Worm (Caenorhabditis elegans): ENCODE data around the gene M163.5.

Gene M163.5

DNA sequence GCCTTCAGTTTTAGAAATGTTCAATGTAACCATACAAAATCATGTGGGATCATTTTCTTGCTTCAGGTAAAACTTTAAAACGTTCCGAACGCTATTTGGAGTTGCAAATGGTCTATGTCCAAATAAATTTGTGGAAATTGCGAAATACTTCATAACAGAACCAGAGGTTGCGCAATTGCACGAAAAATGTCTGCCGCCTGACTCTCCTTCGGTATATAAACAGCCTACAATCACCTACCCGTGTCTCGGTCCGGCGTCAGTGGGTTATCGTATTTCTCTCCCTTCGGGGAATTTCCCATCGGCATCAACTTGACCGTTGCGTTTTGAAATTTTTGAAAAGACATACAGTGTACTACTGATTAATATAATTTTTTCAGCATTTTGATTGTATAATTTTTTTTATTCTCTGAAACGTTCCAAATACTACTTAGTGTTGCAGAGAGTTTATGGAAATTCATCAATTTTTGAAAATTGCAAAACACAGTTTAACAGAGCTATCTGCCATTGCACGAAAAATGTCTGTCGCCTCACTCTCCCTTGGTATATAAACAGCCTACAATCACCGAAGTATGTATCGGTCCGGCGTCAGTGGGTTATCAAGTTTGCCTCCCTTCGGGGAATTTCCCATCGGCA lies 2.9 kb downstream of the M163.5 start:
- no peak for TF ChIP-seq ceh-83 (GFP tag; optimal IDR thresholded peaks at IDR 0.05)
- no peak for TF ChIP-seq bed-3 (GFP tag; optimal IDR thresholded peaks at IDR 0.05)
- TF ChIP-seq ham-2 (GFP tag; optimal IDR thresholded peaks at IDR 0.05) = no peak
- no peak for TF ChIP-seq blmp-1 (tag; optimal IDR thresholded peaks at IDR 0.05)
- TF ChIP-seq ces-1 (GFP tag; optimal IDR thresholded peaks at IDR 0.05) = no peak
- TF ChIP-seq unc-39 (tag; optimal IDR thresholded peaks at IDR 0.05) = no peak
- peak; percentile 51 for TF ChIP-seq zip-8 (tag; optimal IDR thresholded peaks at IDR 0.05)
- no peak for TF ChIP-seq lsy-2 (tag; optimal IDR thresholded peaks at IDR 0.05)

- TF ChIP-seq blmp-1 (tag; optimal IDR thresholded peaks at IDR 0.05) (no peak), sptf-1 (tag; optimal IDR thresholded peaks at IDR 0.05) (no peak), unc-62 (GFP tag; optimal IDR thresholded peaks at IDR 0.05) (no peak), ham-2 (GFP tag; optimal IDR thresholded peaks at IDR 0.05) (no peak), lsy-2 (tag; optimal IDR thresholded peaks at IDR 0.05) (no peak), nhr-12 (tag; optimal IDR thresholded peaks at IDR 0.05) (no peak), bed-3 (GFP tag; optimal IDR thresholded peaks at IDR 0.05) (no peak), ceh-39 (tag; optimal IDR thresholded peaks at IDR 0.05) (no peak), M03D4.4 (tag; optimal IDR thresholded peaks at IDR 0.05) (no peak), zip-8 (tag; optimal IDR thresholded peaks at IDR 0.05) (no peak), ceh-43 (GFP tag; optimal IDR thresholded peaks at IDR 0.05) (no peak)
These were observed 3.5 kb downstream of the M163.5 start for ce11 chrX:14477338-14477737.

DNA sequence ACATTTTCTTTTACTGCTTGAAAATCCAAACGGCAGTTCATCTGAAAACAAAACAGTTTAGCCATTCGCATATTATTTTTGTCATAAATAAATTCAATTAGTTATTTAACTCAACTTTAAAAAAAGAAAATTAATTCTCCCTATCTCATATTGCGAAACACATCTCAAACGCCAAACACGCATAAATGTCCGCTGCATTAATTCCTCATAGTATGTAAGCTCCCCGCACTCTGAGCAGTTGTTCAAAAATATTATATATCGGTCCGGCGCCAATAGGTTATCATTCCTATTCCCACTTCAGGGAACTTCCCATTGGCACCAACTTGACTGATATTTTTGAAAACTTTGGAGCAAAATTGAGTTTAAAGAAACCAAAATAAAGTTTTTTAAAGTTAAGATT lies 4.4 kb downstream of the M163.5 start:
- TF ChIP-seq ceh-39 (tag; optimal IDR thresholded peaks at IDR 0.05) (no peak), unc-39 (tag; optimal IDR thresholded peaks at IDR 0.05) (no peak), snpc-4 (tag; optimal IDR thresholded peaks at IDR 0.05) (no peak), ztf-11 (tag; optimal IDR thresholded peaks at IDR 0.05) (no peak)

DNA sequence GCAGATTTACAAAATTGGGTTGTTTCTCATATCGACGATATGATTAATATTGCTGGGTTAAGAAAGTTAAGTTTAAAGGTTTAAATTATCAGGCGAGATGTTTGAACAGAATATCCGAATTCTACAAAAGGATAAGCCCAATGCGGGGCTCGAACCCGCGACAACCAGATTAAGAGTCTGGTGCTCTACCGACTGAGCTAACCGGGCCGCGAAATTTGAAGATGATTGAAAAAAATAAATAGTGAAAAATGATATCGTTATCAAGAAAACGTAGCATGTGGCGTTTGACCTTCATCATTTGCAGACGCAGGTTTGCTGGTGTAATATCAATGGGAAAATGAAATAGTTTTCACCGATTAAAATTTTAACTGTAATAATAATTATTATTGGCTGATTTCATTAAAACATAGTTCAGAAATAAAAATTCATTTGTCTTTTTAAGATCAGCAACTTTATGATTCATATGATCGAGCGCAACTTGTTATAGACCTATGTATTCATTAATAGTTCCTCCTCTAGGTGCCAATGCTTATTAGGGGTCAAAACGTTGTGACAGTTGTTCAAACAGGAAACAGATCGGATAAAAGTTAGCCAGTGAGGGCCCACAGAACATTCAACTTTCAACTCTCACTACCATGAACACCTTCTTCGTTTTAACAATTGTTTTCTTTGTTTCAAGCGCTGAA lies 5.0 kb downstream of the M163.5 start, which contains the start of gene M163.11:
Gene M163.11 (plus strand): TSS at position 636 of the 686 bp plus-strand sequence.
- peak; percentile 55 for TF ChIP-seq unc-120 (tag; optimal IDR thresholded peaks at IDR 0.05; ENCODE audit: poor library complexity, severe bottlenecking)
- no peak for TF ChIP-seq nhr-2 (tag; optimal IDR thresholded peaks at IDR 0.05)

DNA sequence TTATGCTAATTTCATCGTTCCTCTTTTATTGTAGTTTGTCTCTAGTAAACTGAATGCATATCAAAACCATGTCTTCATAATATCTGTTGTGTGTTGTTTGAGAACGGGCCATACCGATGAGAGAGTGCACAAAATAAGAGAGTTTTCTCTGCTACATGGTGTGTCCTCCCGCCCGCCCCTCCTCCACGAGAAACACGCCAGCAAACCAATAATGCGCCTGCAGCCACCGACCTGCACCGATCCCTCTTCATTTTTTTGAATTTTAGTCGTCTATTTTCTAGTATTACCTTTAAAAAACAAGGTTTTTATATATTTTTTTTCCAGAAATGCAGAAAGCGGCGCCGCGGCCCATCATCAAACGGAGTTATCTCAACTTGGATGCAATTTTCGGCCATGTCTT lies 6.4 kb downstream of the M163.5 start, which contains the start of gene gfi-3:
Gene gfi-3 (plus strand): TSS at position 325 of the 400 bp plus-strand sequence.
- TF ChIP-seq cnd-1 (tag; optimal IDR thresholded peaks at IDR 0.05) (peak; percentile 7), unc-120 (tag; optimal IDR thresholded peaks at IDR 0.05; ENCODE audit: poor library complexity, severe bottlenecking) (peak; percentile 41), lsy-2 (tag; optimal IDR thresholded peaks at IDR 0.05) (peak; percentile 59), hlh-1 (tag; optimal IDR thresholded peaks at IDR 0.05) (peak; percentile 37), lin-13 (tag; optimal IDR thresholded peaks at IDR 0.05) (peak; percentile 82), ces-1 (GFP tag; optimal IDR thresholded peaks at IDR 0.05) (peak; percentile 18), drap-1 (GFP tag; optimal IDR thresholded peaks at IDR 0.05) (peak; percentile 55), mls-2 (tag; optimal IDR thresholded peaks at IDR 0.05) (peak; percentile 5), unc-62 (GFP tag; optimal IDR thresholded peaks at IDR 0.05) (peak; percentile 8), ham-2 (GFP tag; optimal IDR thresholded peaks at IDR 0.05) (peak; percentile 57), bed-3 (GFP tag; optimal IDR thresholded peaks at IDR 0.05) (no peak), M03D4.4 (tag; optimal IDR thresholded peaks at IDR 0.05) (peak; percentile 75), pha-4 (tag; optimal IDR thresholded peaks at IDR 0.05) (peak; percentile 30), ztf-11 (tag; optimal IDR thresholded peaks at IDR 0.05) (no peak), ceh-43 (GFP tag; optimal IDR thresholded peaks at IDR 0.05) (no peak), sptf-1 (tag; optimal IDR thresholded peaks at IDR 0.05) (peak; percentile 80), unc-39 (tag; optimal IDR thresholded peaks at IDR 0.05) (no peak), mep-1 (tag; optimal IDR thresholded peaks at IDR 0.05) (peak; percentile 34)

DNA sequence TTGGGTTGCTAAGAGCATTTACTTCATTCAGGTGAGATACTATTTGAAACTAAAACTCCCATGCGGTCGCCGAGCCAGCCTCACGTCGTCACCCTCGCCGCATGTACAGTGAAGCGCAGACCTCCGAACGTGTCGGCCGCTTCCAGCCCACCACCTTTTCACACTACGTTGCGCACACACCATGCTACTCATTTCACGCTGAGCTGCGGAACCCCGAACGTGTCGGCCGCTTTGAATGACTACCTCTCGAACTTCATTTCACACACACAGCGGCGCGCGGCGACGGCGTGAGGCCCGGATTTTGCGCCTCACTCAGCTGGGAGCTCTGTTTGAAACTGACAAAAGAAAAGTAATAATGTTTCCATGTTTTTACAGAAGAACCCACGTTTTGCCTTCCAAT lies 7.8 kb downstream of the M163.5 start:
- TF ChIP-seq nhr-12 (tag; optimal IDR thresholded peaks at IDR 0.05) = no peak
- TF ChIP-seq flh-1 (GFP tag; optimal IDR thresholded peaks at IDR 0.05) = no peak
- TF ChIP-seq sem-2 (GFP tag; optimal IDR thresholded peaks at IDR 0.05) = no peak
- TF ChIP-seq blmp-1 (tag; optimal IDR thresholded peaks at IDR 0.05) = no peak
- TF ChIP-seq bed-3 (GFP tag; optimal IDR thresholded peaks at IDR 0.05) = no peak
- no peak for TF ChIP-seq nhr-76 (tag; optimal IDR thresholded peaks at IDR 0.05)
- TF ChIP-seq ham-2 (GFP tag; optimal IDR thresholded peaks at IDR 0.05) = no peak
- TF ChIP-seq snpc-4 (tag; optimal IDR thresholded peaks at IDR 0.05) = no peak
- no peak for TF ChIP-seq unc-120 (tag; optimal IDR thresholded peaks at IDR 0.05; ENCODE audit: poor library complexity, severe bottlenecking)
- TF ChIP-seq mls-2 (tag; optimal IDR thresholded peaks at IDR 0.05) = no peak
- TF ChIP-seq hlh-1 (tag; optimal IDR thresholded peaks at IDR 0.05) = no peak
- TF ChIP-seq ztf-11 (tag; optimal IDR thresholded peaks at IDR 0.05) = no peak
- TF ChIP-seq M03D4.4 (tag; optimal IDR thresholded peaks at IDR 0.05) = no peak
- TF ChIP-seq lsy-2 (tag; optimal IDR thresholded peaks at IDR 0.05) = no peak
- no peak for TF ChIP-seq drap-1 (GFP tag; optimal IDR thresholded peaks at IDR 0.05)
- no peak for TF ChIP-seq ceh-43 (GFP tag; optimal IDR thresholded peaks at IDR 0.05)
- TF ChIP-seq sptf-1 (tag; optimal IDR thresholded peaks at IDR 0.05) = no peak
- no peak for TF ChIP-seq elt-1 (tag; optimal IDR thresholded peaks at IDR 0.05; ENCODE audit: borderline replicate concordance, insufficient read depth)
- no peak for TF ChIP-seq unc-62 (GFP tag; optimal IDR thresholded peaks at IDR 0.05)
- no peak for TF ChIP-seq ces-1 (GFP tag; optimal IDR thresholded peaks at IDR 0.05)
